Fruit fly (Drosophila melanogaster) whole organism, embryonic: ENCODE data around the gene Gad1.

Experiments used
- Atf3 ChIP-seq: fragments of 200-800 bp; sonication (Bioruptor generic); optimal IDR thresholded peaks from 3 replicates; lab custom pipeline; 2016; ENCODE audit warnings: missing biosample characterization, missing genetic modification characterization
- Bdp1 ChIP-seq: fragments of 200-800 bp; sonication (Bioruptor generic); optimal IDR thresholded peaks from 3 replicates; lab custom pipeline; 2016; ENCODE audit warnings: missing biosample characterization, missing genetic modification characterization
- C15 ChIP-seq: fragments of 200-800 bp; sonication (Bioruptor generic); IDR thresholded peaks from 3 replicates; pipeline ENCODE4 v1.3.6; 2022; ENCODE audit warnings: missing biosample characterization, missing genetic modification characterization
- CG10267 ChIP-seq: fragments of 200-800 bp; sonication (Bioruptor generic); optimal IDR thresholded peaks from 2 replicates; lab custom pipeline; 2018; ENCODE audit warnings: missing biosample characterization, mild to moderate bottlenecking, missing genetic modification characterization, moderate library complexity
- CG11085 ChIP-seq: fragments of 200-800 bp; sonication (Bioruptor generic); IDR thresholded peaks from 2 replicates; pipeline ENCODE4 v1.3.6; 2022; ENCODE audit warnings: missing biosample characterization, missing genetic modification characterization
- CG11456 ChIP-seq: fragments of 200-800 bp; sonication (Bioruptor generic); IDR thresholded peaks from 3 replicates; pipeline ENCODE4 v1.3.6; 2022; ENCODE audit warnings: missing biosample characterization, missing genetic modification characterization
- CG12769 ChIP-seq: fragments of 200-800 bp; sonication (Bioruptor generic); optimal IDR thresholded peaks from 2 replicates; lab custom pipeline; 2019; ENCODE audit warnings: missing biosample characterization, mild to moderate bottlenecking, missing genetic modification characterization, moderate library complexity
- CG12942 ChIP-seq: fragments of 200-800 bp; sonication (Bioruptor generic); optimal IDR thresholded peaks from 3 replicates; lab custom pipeline; 2016; ENCODE audit warnings: missing biosample characterization, missing genetic modification characterization
- CG13894 ChIP-seq: fragments of 200-800 bp; sonication (Bioruptor generic); optimal IDR thresholded peaks from 3 replicates; lab custom pipeline; 2018; ENCODE audit warnings: missing biosample characterization, mild to moderate bottlenecking, missing genetic modification characterization, moderate library complexity
- CG14710 ChIP-seq: fragments of 200-800 bp; sonication (Bioruptor generic); optimal IDR thresholded peaks from 3 replicates; lab custom pipeline; 2019; ENCODE audit warnings: missing biosample characterization, mild to moderate bottlenecking, missing genetic modification characterization, moderate library complexity
- CG14965 ChIP-seq: fragments of 200-800 bp; sonication (Bioruptor generic); optimal IDR thresholded peaks from 2 replicates; lab custom pipeline; 2016; ENCODE audit warnings: missing biosample characterization, missing genetic modification characterization, borderline replicate concordance
- CG15269 ChIP-seq: fragments of 200-800 bp; sonication (Bioruptor generic); optimal IDR thresholded peaks from 2 replicates; lab custom pipeline; 2018; ENCODE audit warnings: missing biosample characterization, mild to moderate bottlenecking, missing genetic modification characterization, moderate library complexity
- CG16815 ChIP-seq: fragments of 200-800 bp; sonication (Bioruptor generic); optimal IDR thresholded peaks from 3 replicates; lab custom pipeline; 2017; ENCODE audit warnings: missing biosample characterization, mild to moderate bottlenecking, missing genetic modification characterization
- CG17385 ChIP-seq: fragments of 200-800 bp; sonication (Bioruptor generic); optimal IDR thresholded peaks from 3 replicates; lab custom pipeline; 2018; ENCODE audit warnings: missing biosample characterization, mild to moderate bottlenecking, missing genetic modification characterization
- CG18011 ChIP-seq: fragments of 200-800 bp; sonication (Bioruptor generic); optimal IDR thresholded peaks from 2 replicates; lab custom pipeline; 2017; ENCODE audit warnings: missing biosample characterization, missing genetic modification characterization, mild to moderate bottlenecking, moderate library complexity, missing genotype
- CG2129 ChIP-seq: fragments of 200-800 bp; sonication (Bioruptor generic); IDR thresholded peaks from 2 replicates; pipeline ENCODE4 v1.3.6; 2022; ENCODE audit warnings: missing biosample characterization, missing genetic modification characterization; ENCODE audit not compliant: partially characterized antibody
- CG3726 ChIP-seq: fragments of 200-800 bp; sonication (Bioruptor generic); IDR thresholded peaks from 3 replicates; pipeline ENCODE4, ENCODE4 v1.3.6; 2022; ENCODE audit warnings: missing biosample characterization, missing genetic modification characterization
- CG6254 ChIP-seq: fragments of 200-800 bp; sonication (Bioruptor generic); optimal IDR thresholded peaks from 3 replicates; lab custom pipeline; 2017; ENCODE audit warnings: mild to moderate bottlenecking, missing biosample characterization, missing genetic modification reagents, missing genetic modification characterization
- CG7357 ChIP-seq: fragments of 200-800 bp; sonication (Bioruptor generic); IDR thresholded peaks from 3 replicates; pipeline ENCODE4 v1.3.6; 2022; ENCODE audit warnings: missing biosample characterization, missing genetic modification characterization
- CG7372 ChIP-seq: fragments of 200-800 bp; sonication (Bioruptor generic); IDR thresholded peaks from 2 replicates; pipeline ENCODE4 v1.3.6; 2022; ENCODE audit warnings: missing biosample characterization, missing genetic modification characterization
- CG8924 ChIP-seq: fragments of 200-800 bp; optimal IDR thresholded peaks from 3 replicates; lab custom pipeline; 2019; ENCODE audit warnings: missing biosample characterization, mild to moderate bottlenecking, missing genetic modification characterization, moderate library complexity
- CG9876 ChIP-seq: fragments of 200-800 bp; sonication (Bioruptor generic); optimal IDR thresholded peaks from 2 replicates; lab custom pipeline; 2016; ENCODE audit warnings: missing biosample characterization, missing genetic modification characterization
- CoRest ChIP-seq: fragments of 200-800 bp; sonication (Bioruptor generic); optimal IDR thresholded peaks from 3 replicates; lab custom pipeline; 2018; ENCODE audit warnings: missing biosample characterization, mild to moderate bottlenecking, missing genetic modification characterization, moderate library complexity
- Dip2 ChIP-seq: fragments of 200-800 bp; sonication (Bioruptor generic); IDR thresholded peaks from 2 replicates; pipeline ENCODE4 v1.3.6; 2022; ENCODE audit warnings: missing biosample characterization, missing genetic modification characterization
- Hr39 ChIP-seq: fragments of >200 bp; optimal IDR thresholded peaks from 2 replicates; lab custom pipeline; 2017
- Hsf ChIP-seq: fragments of 200-800 bp; sonication (Bioruptor generic); optimal IDR thresholded peaks from 3 replicates; lab custom pipeline; 2016; ENCODE audit warnings: missing biosample characterization, missing genetic modification characterization
- Lpt ChIP-seq: fragments of >200 bp; optimal IDR thresholded peaks from 2 replicates; lab custom pipeline; 2018; ENCODE audit warnings: missing biosample characterization, missing genetic modification characterization
- Mes4 ChIP-seq: fragments of 200-800 bp; sonication (Bioruptor generic); optimal IDR thresholded peaks from 2 replicates; lab custom pipeline; 2016; ENCODE audit warnings: missing biosample characterization, missing genetic modification characterization
- Opbp ChIP-seq: fragments of 200-800 bp; sonication (Bioruptor generic); IDR thresholded peaks from 3 replicates; pipeline ENCODE4 v1.3.6; 2022; ENCODE audit warnings: missing biosample characterization, missing genetic modification characterization; ENCODE audit not compliant: partially characterized antibody
- Ssrp ChIP-seq: fragments of 200-800 bp; sonication (Bioruptor generic); optimal IDR thresholded peaks from 2 replicates; lab custom pipeline; 2018; ENCODE audit warnings: missing biosample characterization, mild to moderate bottlenecking, missing genetic modification characterization, moderate library complexity
- ab ChIP-seq: fragments of 200-800 bp; sonication (Bioruptor generic); optimal IDR thresholded peaks from 2 replicates; lab custom pipeline; 2016; ENCODE audit warnings: missing biosample characterization, missing genetic modification characterization
- bigmax ChIP-seq: fragments of 200-800 bp; sonication (Bioruptor generic); optimal IDR thresholded peaks from 2 replicates; lab custom pipeline; 2018; ENCODE audit warnings: missing biosample characterization, mild to moderate bottlenecking, missing genetic modification characterization
- chinmo ChIP-seq: fragments of 200-800 bp; sonication (Bioruptor generic); IDR thresholded peaks from 4 replicates; pipeline ENCODE4 v1.3.6; 2022; ENCODE audit warnings: missing biosample characterization, missing genetic modification characterization; ENCODE audit not compliant: partially characterized antibody
- chm ChIP-seq: fragments of 200-800 bp; sonication (Bioruptor generic); IDR thresholded peaks from 2 replicates; pipeline ENCODE4 v1.3.6; 2022; ENCODE audit warnings: missing biosample characterization, missing genetic modification characterization
- ci ChIP-seq: fragments of 200-800 bp; sonication (Bioruptor generic); IDR thresholded peaks from 3 replicates; pipeline ENCODE4 v1.3.6; 2022; ENCODE audit warnings: missing biosample characterization, missing genetic modification characterization
- dpn ChIP-seq, 2 experiments: fragments of 200-800 bp; sonication (Bioruptor generic); optimal IDR thresholded peaks; 3 replicates each; lab custom pipeline; 2016; ENCODE audit warnings: missing biosample characterization in 2 of 2, missing genetic modification characterization in 2 of 2
- exex ChIP-seq: fragments of 200-800 bp; sonication (Bioruptor generic); optimal IDR thresholded peaks from 4 replicates; lab custom pipeline; 2018; ENCODE audit warnings: missing biosample characterization, mild to moderate bottlenecking, missing genetic modification characterization, moderate library complexity
- gem ChIP-seq: fragments of 200-800 bp; sonication (Bioruptor generic); optimal IDR thresholded peaks from 2 replicates; lab custom pipeline; 2019; ENCODE audit warnings: missing biosample characterization, mild to moderate bottlenecking, missing genetic modification characterization, moderate library complexity
- gfzf ChIP-seq: fragments of 200-800 bp; sonication (Bioruptor generic); optimal IDR thresholded peaks from 2 replicates; lab custom pipeline; 2016; ENCODE audit warnings: missing biosample characterization, mild to moderate bottlenecking, missing genetic modification characterization, moderate library complexity
- grau ChIP-seq: fragments of 200-800 bp; optimal IDR thresholded peaks from 3 replicates; lab custom pipeline; 2019; ENCODE audit warnings: missing biosample characterization, mild to moderate bottlenecking, missing genetic modification characterization, moderate library complexity
- gt ChIP-seq: fragments of 200-800 bp; sonication (Bioruptor generic); IDR thresholded peaks from 2 replicates; pipeline ENCODE4 v1.3.6; 2022; ENCODE audit warnings: missing biosample characterization, missing genetic modification characterization
- jing ChIP-seq: fragments of 200-800 bp; sonication (Bioruptor generic); optimal IDR thresholded peaks from 2 replicates; lab custom pipeline; 2018; ENCODE audit warnings: missing biosample characterization, mild to moderate bottlenecking, missing genetic modification characterization
- kay ChIP-seq: fragments of 200-800 bp; sonication (Bioruptor generic); optimal IDR thresholded peaks from 2 replicates; lab custom pipeline; 2016; ENCODE audit warnings: missing biosample characterization, missing genetic modification characterization
- nau ChIP-seq: fragments of 200-800 bp; sonication (Bioruptor generic); optimal IDR thresholded peaks from 3 replicates; lab custom pipeline; 2017; ENCODE audit warnings: missing biosample characterization, mild to moderate bottlenecking, missing genetic modification characterization, missing genetic modification reagents
- row ChIP-seq: fragments of 200-800 bp; sonication (Bioruptor generic); IDR thresholded peaks from 3 replicates; pipeline ENCODE4 v1.3.6; 2022; ENCODE audit warnings: missing biosample characterization, missing genetic modification characterization
- schlank ChIP-seq: fragments of 200-800 bp; sonication (Bioruptor generic); optimal IDR thresholded peaks from 2 replicates; lab custom pipeline; 2018; ENCODE audit warnings: missing biosample characterization, mild to moderate bottlenecking, missing genetic modification characterization
- stwl ChIP-seq: fragments of 200-800 bp; sonication (Bioruptor generic); optimal IDR thresholded peaks from 3 replicates; lab custom pipeline; 2018; ENCODE audit warnings: missing biosample characterization, mild to moderate bottlenecking, missing genetic modification characterization, moderate library complexity
- tx ChIP-seq: fragments of 200-800 bp; sonication (Bioruptor generic); optimal IDR thresholded peaks from 2 replicates; lab custom pipeline; 2016; ENCODE audit warnings: missing biosample characterization, missing genetic modification characterization
- zen2 ChIP-seq: fragments of 200-800 bp; sonication (Bioruptor generic); IDR thresholded peaks from 3 replicates; pipeline ENCODE4 v1.3.6; 2022; ENCODE audit warnings: missing biosample characterization, missing genetic modification characterization; ENCODE audit not compliant: partially characterized antibody
- zf30C ChIP-seq: fragments of 200-800 bp; sonication (Bioruptor generic); optimal IDR thresholded peaks from 3 replicates; lab custom pipeline; 2018; ENCODE audit warnings: missing biosample characterization, mild to moderate bottlenecking, missing genetic modification characterization

Gad1 gene

DNA sequence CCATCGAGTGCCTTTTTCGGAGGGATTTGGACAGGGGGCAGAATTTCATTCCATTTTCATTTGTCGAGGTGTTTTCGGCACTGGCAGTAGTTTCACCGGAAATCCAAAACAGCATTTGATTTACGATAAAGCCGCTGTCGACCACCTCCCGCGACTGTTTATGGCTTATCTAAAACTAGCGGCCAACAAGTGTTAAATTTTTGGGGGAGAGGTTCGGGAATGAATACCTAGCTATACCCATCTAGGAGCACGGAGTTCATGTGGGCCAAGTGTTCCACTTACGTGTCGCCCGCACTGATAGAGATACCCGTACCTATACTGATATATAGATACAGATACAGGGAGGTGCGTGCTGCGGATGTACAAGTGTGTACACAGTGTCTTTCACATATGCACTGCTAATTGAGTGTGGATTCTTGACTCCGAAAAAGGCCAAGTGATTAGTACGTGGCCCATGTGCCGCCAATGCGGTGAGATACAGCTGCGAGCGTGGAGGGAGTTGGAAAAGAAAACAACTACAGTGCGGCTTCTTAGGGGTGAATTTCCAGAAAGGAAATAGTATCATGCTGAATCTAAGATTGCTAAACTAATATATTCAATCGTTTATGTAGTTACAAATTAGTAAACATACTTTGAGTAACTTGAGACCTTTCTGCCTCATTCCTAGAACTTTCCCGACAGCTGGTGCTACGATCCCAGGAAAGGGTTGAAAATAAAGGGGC is 31.3 kb upstream of the Gad1 start (continued):
- no peak for TF ChIP-seq kay (GFP tag; lab: Kevin White, UChicago)
- TF ChIP-seq chm (GFP tag; lab: Robert Waterston, UW) = 0 out of 2 replicates have a peak, but pooled peaks have one; percentile 9
- TF ChIP-seq ab (GFP tag; lab: Kevin White, UChicago) = no peak
- TF ChIP-seq gfzf (GFP tag; lab: Kevin White, UChicago) = no peak
- TF ChIP-seq nau (GFP tag; lab: Kevin White, UChicago) = no peak
- TF ChIP-seq CG7372 (GFP tag; lab: Robert Waterston, UW) = no peak
- TF ChIP-seq CG11456 (GFP tag; lab: Robert Waterston, UW) = no peak
- no peak for TF ChIP-seq C15 (GFP tag; lab: Robert Waterston, UW)
- no peak for TF ChIP-seq gt
- no peak for TF ChIP-seq schlank (tag; lab: Kevin White, UChicago)
- no peak for TF ChIP-seq Opbp (GFP tag; lab: Robert Waterston, UW)
- no peak for TF ChIP-seq CG10267 (tag; lab: Kevin White, UChicago)
- no peak for TF ChIP-seq CG14965 (GFP tag; lab: Kevin White, UChicago)
- TF ChIP-seq CG6254 (GFP tag; lab: Kevin White, UChicago) = peak; percentile 23
- TF ChIP-seq CG2129 (GFP tag; lab: Robert Waterston, UW) = no peak
- TF ChIP-seq Bdp1 (GFP tag; lab: Kevin White, UChicago) = no peak
- TF ChIP-seq Hr39 (lab: Kevin White, UChicago) = no peak
- peak; percentile 82 for TF ChIP-seq grau (tag; lab: Kevin White, UChicago)
- TF ChIP-seq tx (GFP tag; lab: Kevin White, UChicago) = no peak
- no peak for TF ChIP-seq Dip2 (GFP tag; lab: Robert Waterston, UW)
- no peak for TF ChIP-seq CoRest (tag; lab: Kevin White, UChicago)
- TF ChIP-seq jing (GFP tag; lab: Kevin White, UChicago) = no peak
- TF ChIP-seq ci (GFP tag; lab: Robert Waterston, UW) = no peak
- peak; percentile 92 for TF ChIP-seq CG14710 (tag; lab: Kevin White, UChicago)
- peak; percentile 30; the same call in 1 of the 3 replicates for TF ChIP-seq row
- no peak for TF ChIP-seq zf30C
- TF ChIP-seq Atf3 (GFP tag; lab: Kevin White, UChicago) = no peak
- no peak for TF ChIP-seq dpn (GFP tag; optimal IDR thresholded peaks at IDR 0.05; lab: Kevin White, UChicago)
- no peak for TF ChIP-seq CG16815
- TF ChIP-seq CG3726 (GFP tag; lab: Robert Waterston, UW) = no peak
- no peak for TF ChIP-seq zen2
- peak; percentile 63 for TF ChIP-seq CG12769 (tag; lab: Kevin White, UChicago)
- peak; percentile 39 for TF ChIP-seq stwl
- peak; percentile 49 for TF ChIP-seq exex (tag; lab: Kevin White, UChicago)
- no peak for TF ChIP-seq chinmo
- no peak for TF ChIP-seq CG12942 (GFP tag; lab: Kevin White, UChicago)
- no peak for TF ChIP-seq Hsf (GFP tag; lab: Kevin White, UChicago)
- TF ChIP-seq gem (tag; lab: Kevin White, UChicago) = peak; percentile 17
- TF ChIP-seq CG7357 = no peak
- TF ChIP-seq CG9876 (GFP tag; lab: Kevin White, UChicago) = no peak
- no peak for TF ChIP-seq CG11085 (GFP tag; lab: Robert Waterston, UW)
- no peak for TF ChIP-seq Ssrp
- no peak for TF ChIP-seq Mes4 (GFP tag; lab: Kevin White, UChicago)
- no peak for TF ChIP-seq CG8924 (tag; lab: Kevin White, UChicago)
- peak; percentile 16 for TF ChIP-seq Lpt (GFP tag; lab: Kevin White, UChicago)
- TF ChIP-seq CG13894 (tag; lab: Kevin White, UChicago) = no peak
- no peak for TF ChIP-seq CG17385 (GFP tag; lab: Kevin White, UChicago)
- no peak for TF ChIP-seq CG18011 (GFP tag; lab: Kevin White, UChicago)
- no peak for TF ChIP-seq bigmax (GFP tag; lab: Kevin White, UChicago)
- no peak for TF ChIP-seq CG15269 (tag; lab: Kevin White, UChicago)
